Fruit fly (Drosophila melanogaster) whole organism, adult: ENCODE measurements around the gene CG5171.

Experiments
- CG11617 ChIP-seq: fragments of 200-800 bp; sonication (Bioruptor generic); optimal IDR thresholded peaks from 2 replicates; lab custom pipeline; 2017; ENCODE audit warnings: mild to moderate bottlenecking, missing biosample characterization, missing genetic modification reagents, missing genetic modification characterization
- CG12768 ChIP-seq: fragments of 200-800 bp; sonication (Bioruptor generic); optimal IDR thresholded peaks from 2 replicates; lab custom pipeline; 2017; ENCODE audit warnings: missing biosample characterization, missing genetic modification characterization, mild to moderate bottlenecking, moderate library complexity, missing genetic modification reagents
- CG14711 ChIP-seq: fragments of 200-800 bp; sonication (Bioruptor generic); optimal IDR thresholded peaks from 2 replicates; lab custom pipeline; 2018; ENCODE audit warnings: missing biosample characterization, mild to moderate bottlenecking, missing genetic modification characterization, moderate library complexity
- CG1620 ChIP-seq: fragments of 200-800 bp; sonication (Bioruptor generic); optimal IDR thresholded peaks from 2 replicates; lab custom pipeline; 2016; ENCODE audit warnings: missing biosample characterization, missing genetic modification characterization
- CG33017 ChIP-seq: fragments of 200-800 bp; sonication (Bioruptor generic); optimal IDR thresholded peaks from 2 replicates; lab custom pipeline; 2018; ENCODE audit warnings: missing biosample characterization, mild to moderate bottlenecking, missing genetic modification characterization, moderate library complexity
- CG5204 ChIP-seq: fragments of 200-800 bp; sonication (Bioruptor generic); optimal IDR thresholded peaks from 2 replicates; lab custom pipeline; 2016; ENCODE audit warnings: missing biosample characterization, missing genetic modification characterization
- CG7045 ChIP-seq: fragments of 200-800 bp; sonication (Bioruptor generic); optimal IDR thresholded peaks from 2 replicates; lab custom pipeline; 2017; ENCODE audit warnings: missing biosample characterization, mild to moderate bottlenecking, missing genetic modification characterization
- CG7101 ChIP-seq: fragments of 200-800 bp; sonication (Bioruptor generic); optimal IDR thresholded peaks from 2 replicates; lab custom pipeline; 2018; ENCODE audit warnings: missing biosample characterization, mild to moderate bottlenecking, missing genetic modification characterization, moderate library complexity
- Clk ChIP-seq: fragments of 200-800 bp; sonication (Bioruptor generic); optimal IDR thresholded peaks from 2 replicates; lab custom pipeline; 2017; ENCODE audit warnings: missing biosample characterization, missing genetic modification characterization
- Crg-1 ChIP-seq: fragments of 200-800 bp; sonication (Bioruptor generic); optimal IDR thresholded peaks from 2 replicates; lab custom pipeline; 2016; ENCODE audit warnings: missing biosample characterization, missing genetic modification characterization
- Hr96 ChIP-seq: fragments of 200-800 bp; sonication (Bioruptor generic); optimal IDR thresholded peaks from 2 replicates; lab custom pipeline; 2016; ENCODE audit warnings: missing biosample characterization, missing genetic modification characterization
- Mnt ChIP-seq: fragments of 200-800 bp; sonication (Bioruptor generic); optimal IDR thresholded peaks from 2 replicates; lab custom pipeline; 2016; ENCODE audit warnings: missing biosample characterization, mild to moderate bottlenecking, missing genetic modification characterization
- bab1 ChIP-seq: fragments of 200-800 bp; sonication (Bioruptor generic); optimal IDR thresholded peaks from 3 replicates; lab custom pipeline; 2019; ENCODE audit warnings: missing biosample characterization, mild to moderate bottlenecking, missing genetic modification characterization, moderate library complexity
- cic ChIP-seq: fragments of 200-800 bp; sonication (Bioruptor generic); optimal IDR thresholded peaks from 2 replicates; lab custom pipeline; 2017; ENCODE audit warnings: missing biosample characterization, mild to moderate bottlenecking, missing genetic modification characterization, moderate library complexity
- cnc ChIP-seq, 2 experiments: fragments of >200 bp; optimal IDR thresholded peaks; 2 replicates each; lab custom pipeline; 2017
- kay ChIP-seq: fragments of 200-800 bp; sonication (Bioruptor generic); peaks from one replicate; lab custom pipeline; 2016; ENCODE audit warnings: missing biosample characterization, missing genetic modification characterization, borderline replicate concordance
- ovo ChIP-seq: fragments of 200-800 bp; sonication (Bioruptor generic); optimal IDR thresholded peaks from 2 replicates; lab custom pipeline; 2016; ENCODE audit warnings: missing biosample characterization, missing genetic modification characterization
- pad ChIP-seq: fragments of 200-800 bp; sonication (Bioruptor generic); optimal IDR thresholded peaks from 3 replicates; lab custom pipeline; 2017; ENCODE audit warnings: missing biosample characterization, missing genetic modification characterization, mild to moderate bottlenecking, moderate library complexity, missing genetic modification reagents
- tj ChIP-seq: fragments of 200-800 bp; sonication (Bioruptor generic); optimal IDR thresholded peaks from 3 replicates; lab custom pipeline; 2017; ENCODE audit warnings: missing biosample characterization, mild to moderate bottlenecking, missing genetic modification characterization, moderate library complexity
- toe ChIP-seq: fragments of 200-800 bp; sonication (Bioruptor generic); optimal IDR thresholded peaks from 2 replicates; lab custom pipeline; 2016; ENCODE audit warnings: missing biosample characterization, missing genetic modification characterization

The CG5171 gene

dm6 chr2L:7430313-7430712, 29.2 kb downstream of the CG5171 start:
- no peak for TF ChIP-seq CG11617 (GFP tag; lab: Kevin White, UChicago)
- TF ChIP-seq toe (GFP tag; lab: Kevin White, UChicago): no peak
- no peak for TF ChIP-seq tj
- TF ChIP-seq CG33017 (tag; lab: Kevin White, UChicago): no peak
- TF ChIP-seq CG7101 (tag; lab: Kevin White, UChicago): no peak
- TF ChIP-seq Clk (GFP tag; lab: Kevin White, UChicago): no peak

DNA sequence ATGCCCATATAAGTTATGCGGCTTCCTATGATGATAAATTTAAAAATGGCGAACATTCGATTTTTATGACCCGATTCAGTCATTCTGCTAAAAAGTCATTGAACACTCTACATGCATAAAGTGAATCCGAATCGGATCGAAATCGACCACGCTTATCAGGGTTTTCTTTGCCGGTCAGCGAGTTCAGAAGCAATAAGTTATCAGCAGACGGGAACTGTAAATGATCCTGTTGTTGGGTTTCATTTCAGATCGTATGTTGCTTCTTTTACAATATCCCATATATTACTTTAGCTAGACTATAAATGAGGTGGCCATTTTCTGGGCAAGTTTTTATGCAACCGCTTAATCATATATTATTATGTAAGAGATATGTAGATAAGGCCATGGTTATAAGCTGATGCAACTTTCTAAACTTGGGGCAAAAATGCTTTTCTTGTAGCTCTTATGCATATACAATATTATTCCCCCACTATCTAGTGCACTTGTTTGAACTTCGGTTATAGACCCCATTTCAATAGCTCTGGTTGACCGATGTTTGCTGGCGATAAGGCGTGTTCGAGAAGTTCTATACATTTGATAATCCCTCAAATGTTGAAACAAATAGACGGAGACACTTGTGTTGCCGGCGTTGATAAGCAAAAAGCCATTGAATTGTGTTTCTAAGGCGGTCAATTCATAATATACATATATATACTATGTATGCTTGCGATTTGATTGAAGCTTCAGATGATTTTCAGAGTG, 30.9 kb downstream of the CG5171 start:
- TF ChIP-seq Crg-1 (GFP tag; lab: Kevin White, UChicago) (no peak), ovo (GFP tag; lab: Kevin White, UChicago) (no peak), kay (GFP tag; lab: Kevin White, UChicago) (peak; percentile 59), CG12768 (GFP tag; lab: Kevin White, UChicago) (no peak), toe (GFP tag; lab: Kevin White, UChicago) (no peak), Hr96 (no peak)

DNA sequence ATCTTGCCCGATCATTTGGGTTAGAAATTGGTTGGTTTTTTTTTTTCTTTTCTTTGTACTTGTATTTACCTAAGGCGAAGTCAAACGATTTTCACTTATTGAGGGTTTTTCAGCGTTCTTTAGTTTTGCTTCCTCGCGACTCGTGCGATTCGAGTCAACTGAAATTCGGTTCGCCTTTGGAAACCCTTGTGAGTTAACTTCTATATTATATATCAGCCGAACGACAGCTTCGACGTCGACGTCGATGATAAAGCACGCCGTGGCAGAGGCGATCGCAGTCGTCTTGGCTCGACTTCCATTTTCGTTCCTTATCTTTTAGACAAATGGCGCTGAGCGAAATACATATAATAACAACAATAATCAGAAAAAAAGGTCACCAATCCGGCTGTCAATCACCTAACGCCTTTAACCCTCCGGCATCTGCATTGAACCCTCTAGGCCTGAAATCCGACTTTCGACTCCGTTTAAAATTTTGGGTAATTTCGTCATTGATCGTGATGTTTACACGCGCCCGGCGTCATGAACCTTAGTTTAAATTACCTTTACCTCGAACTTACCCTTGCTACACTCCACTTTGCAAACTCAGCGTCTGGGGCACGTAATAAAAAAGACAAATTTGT, 32.3 kb downstream of the CG5171 start, which contains the start of gene CG5958:
Gene CG5958 (minus strand): TSS at position 180 of the 620 bp plus-strand sequence.
- TF ChIP-seq Mnt (GFP tag; lab: Kevin White, UChicago) (peak; percentile 22), tj (no peak), CG7101 (tag; lab: Kevin White, UChicago) (no peak), CG7045 (GFP tag; lab: Kevin White, UChicago) (no peak), Hr96 (no peak), kay (GFP tag; lab: Kevin White, UChicago) (peak; percentile 93), Crg-1 (GFP tag; lab: Kevin White, UChicago) (no peak), pad (GFP tag; lab: Kevin White, UChicago) (no peak), ovo (GFP tag; lab: Kevin White, UChicago) (no peak), CG11617 (GFP tag; lab: Kevin White, UChicago) (no peak), Clk (GFP tag; lab: Kevin White, UChicago) (no peak), cnc (optimal IDR thresholded peaks at IDR 0.05; lab: Kevin White, UChicago) (no peak), cic (GFP tag; lab: Kevin White, UChicago) (no peak), CG5204 (GFP tag; lab: Kevin White, UChicago) (no peak), CG1620 (no peak), toe (GFP tag; lab: Kevin White, UChicago) (no peak), CG12768 (GFP tag; lab: Kevin White, UChicago) (peak; percentile 18)

dm6 chr2L:7433957-7434736, 33.0 kb downstream of the CG5171 start:
- TF ChIP-seq CG14711 (tag; lab: Kevin White, UChicago) (peak; percentile 60), tj (peak; percentile 71), kay (GFP tag; lab: Kevin White, UChicago) (peak; percentile 67), CG1620 (peak; percentile 43), bab1 (GFP tag; lab: Kevin White, UChicago) (peak; percentile 94), CG7101 (tag; lab: Kevin White, UChicago) (peak; percentile 95), cnc (optimal IDR thresholded peaks at IDR 0.05; lab: Kevin White, UChicago) (no peak), toe (GFP tag; lab: Kevin White, UChicago) (peak; percentile 57), Crg-1 (GFP tag; lab: Kevin White, UChicago) (no peak), CG7045 (GFP tag; lab: Kevin White, UChicago) (peak; percentile 71), Mnt (GFP tag; lab: Kevin White, UChicago) (peak; percentile 54), CG33017 (tag; lab: Kevin White, UChicago) (peak; percentile 94), Clk (GFP tag; lab: Kevin White, UChicago) (peak; percentile 66), Hr96 (no peak), cic (GFP tag; lab: Kevin White, UChicago) (no peak), pad (GFP tag; lab: Kevin White, UChicago) (peak; percentile 31), ovo (GFP tag; lab: Kevin White, UChicago) (peak; percentile 14), CG5204 (GFP tag; lab: Kevin White, UChicago) (peak; percentile 73), CG11617 (GFP tag; lab: Kevin White, UChicago) (peak; percentile 84), CG12768 (GFP tag; lab: Kevin White, UChicago) (peak; percentile 55)

DNA sequence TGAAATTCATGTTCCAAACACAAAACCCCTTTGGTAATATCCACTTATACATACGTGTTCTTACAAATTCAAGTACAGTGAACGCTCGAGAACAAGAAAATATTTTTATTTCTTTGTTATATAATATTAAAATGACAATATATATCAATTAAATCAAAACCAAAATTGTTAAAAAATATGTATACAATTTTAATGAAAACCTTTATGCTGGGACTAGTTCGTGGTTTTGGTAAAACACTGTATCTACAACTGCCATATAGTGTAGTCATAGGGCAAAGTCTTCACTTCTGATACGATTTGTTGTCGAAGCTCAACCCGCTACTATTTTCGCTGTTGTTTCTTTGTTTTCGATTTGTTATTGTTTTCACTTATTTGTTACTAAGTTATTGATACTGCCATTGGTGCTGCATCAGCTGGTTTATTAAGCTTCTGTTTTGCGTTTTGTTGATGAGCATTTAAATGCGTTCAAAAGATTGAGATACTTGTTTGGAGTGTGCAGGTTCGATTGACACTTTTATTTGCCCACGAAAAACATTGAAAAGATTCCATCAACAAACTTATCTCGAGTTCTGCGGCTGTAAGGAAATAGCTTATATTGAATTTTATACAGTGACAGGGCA, 33.7 kb downstream of the CG5171 start:
- TF ChIP-seq CG7045 (GFP tag; lab: Kevin White, UChicago) (peak; percentile 9), tj (peak; percentile 71), CG33017 (tag; lab: Kevin White, UChicago) (peak; percentile 80), CG12768 (GFP tag; lab: Kevin White, UChicago) (peak; percentile 34), Clk (GFP tag; lab: Kevin White, UChicago) (no peak), Crg-1 (GFP tag; lab: Kevin White, UChicago) (no peak), toe (GFP tag; lab: Kevin White, UChicago) (no peak), cic (GFP tag; lab: Kevin White, UChicago) (no peak), pad (GFP tag; lab: Kevin White, UChicago) (peak; percentile 46), CG1620 (no peak), ovo (GFP tag; lab: Kevin White, UChicago) (no peak), CG5204 (GFP tag; lab: Kevin White, UChicago) (no peak), kay (GFP tag; lab: Kevin White, UChicago) (peak; percentile 50), Hr96 (peak; percentile 26), cnc (optimal IDR thresholded peaks at IDR 0.05; lab: Kevin White, UChicago) (no peak), bab1 (GFP tag; lab: Kevin White, UChicago) (peak; percentile 93), CG14711 (tag; lab: Kevin White, UChicago) (peak; percentile 73), CG11617 (GFP tag; lab: Kevin White, UChicago) (peak; percentile 34), CG7101 (tag; lab: Kevin White, UChicago) (peak; percentile 87), Mnt (GFP tag; lab: Kevin White, UChicago) (no peak)
